Worm (Caenorhabditis elegans) whole organism, mixed stage, embryonic: ENCODE measurements around the gene C28A5.2.
A peak's percentile ranks its signal among the peaks of the same experiment; 100 is the strongest.

Experiments
- M03D4.4 ChIP-seq: sonication (generic microtip); optimal IDR thresholded peaks from 2 replicates; lab custom pipeline; 2017; ENCODE audit warnings: mild to moderate bottlenecking, missing genetic modification characterization, missing compliant biosample characterization
- bed-3 ChIP-seq: fragments of 200-800 bp; sonication (Bioruptor generic); optimal IDR thresholded peaks from 3 replicates; lab custom pipeline; 2018; ENCODE audit warnings: mild to moderate bottlenecking, missing genetic modification characterization, moderate library complexity, missing compliant biosample characterization
- ceh-43 ChIP-seq: fragments of 200-800 bp; sonication (Bioruptor generic); optimal IDR thresholded peaks from 2 replicates; lab custom pipeline; 2018; ENCODE audit warnings: mild to moderate bottlenecking, missing genetic modification characterization, moderate library complexity, missing compliant biosample characterization
- ces-1 ChIP-seq: fragments of 150-350 bp; optimal IDR thresholded peaks from 2 replicates; lab custom pipeline; 2014; ENCODE audit warnings: missing biosample characterization, missing genetic modification reagents, missing genetic modification characterization
- cnd-1 ChIP-seq: fragments of 200-800 bp; sonication (Bioruptor generic); optimal IDR thresholded peaks from 2 replicates; lab custom pipeline; 2018; ENCODE audit warnings: mild to moderate bottlenecking, missing genetic modification characterization, missing compliant biosample characterization
- drap-1 ChIP-seq: fragments of 200-800 bp; sonication (Bioruptor generic); optimal IDR thresholded peaks from 3 replicates; lab custom pipeline; 2018; ENCODE audit warnings: mild to moderate bottlenecking, missing genetic modification characterization, missing compliant biosample characterization
- elt-3 ChIP-seq: fragments of 150-350 bp; optimal IDR thresholded peaks from 2 replicates; lab custom pipeline; 2014; ENCODE audit warnings: missing biosample characterization, missing genetic modification characterization
- ham-2 ChIP-seq: fragments of 200-800 bp; sonication (Bioruptor generic); optimal IDR thresholded peaks from 2 replicates; lab custom pipeline; 2018; ENCODE audit warnings: mild to moderate bottlenecking, missing genetic modification characterization, missing compliant biosample characterization
- hlh-1 ChIP-seq: fragments of 150-350 bp; optimal IDR thresholded peaks from 2 replicates; lab custom pipeline; 2014; ENCODE audit warnings: missing biosample characterization, missing genetic modification reagents, missing genetic modification characterization
- lin-32 ChIP-seq: fragments of 200-800 bp; sonication (Bioruptor generic); optimal IDR thresholded peaks from 2 replicates; lab custom pipeline; 2018; ENCODE audit warnings: mild to moderate bottlenecking, missing genetic modification characterization, missing compliant biosample characterization
- lsy-2 ChIP-seq: fragments of 150-350 bp; optimal IDR thresholded peaks from 2 replicates; lab custom pipeline; 2014; ENCODE audit warnings: missing biosample characterization, missing genetic modification characterization
- mep-1 ChIP-seq: fragments of 150-350 bp; optimal IDR thresholded peaks from 2 replicates; lab custom pipeline; 2017; ENCODE audit warnings: missing biosample characterization, missing genetic modification reagents, missing genetic modification characterization, inconsistent platforms
- mls-2 ChIP-seq: sonication (generic microtip); optimal IDR thresholded peaks from 2 replicates; lab custom pipeline; 2016; ENCODE audit warnings: mild to moderate bottlenecking, missing genetic modification characterization, moderate library complexity, missing compliant biosample characterization
- nhr-12 ChIP-seq: fragments of 150-350 bp; optimal IDR thresholded peaks from 2 replicates; lab custom pipeline; 2014; ENCODE audit warnings: missing biosample characterization, missing genetic modification characterization
- nhr-2 ChIP-seq: fragments of 150-350 bp; optimal IDR thresholded peaks from 2 replicates; lab custom pipeline; 2014; ENCODE audit warnings: missing biosample characterization, missing genetic modification characterization
- nhr-237 ChIP-seq: fragments of 150-350 bp; optimal IDR thresholded peaks from 2 replicates; lab custom pipeline; 2014; ENCODE audit warnings: missing biosample characterization, missing genetic modification characterization
- nhr-28 ChIP-seq: fragments of 150-350 bp; optimal IDR thresholded peaks from 2 replicates; lab custom pipeline; 2014; ENCODE audit warnings: missing biosample characterization, missing genetic modification characterization
- nhr-76 ChIP-seq: sonication (generic microtip); optimal IDR thresholded peaks from 2 replicates; lab custom pipeline; 2017; ENCODE audit warnings: missing biosample characterization, missing genetic modification characterization
- pha-4 ChIP-seq: fragments of 150-350 bp; optimal IDR thresholded peaks from 2 replicates; lab custom pipeline; 2018; ENCODE audit warnings: missing biosample characterization, missing genetic modification reagents, missing genetic modification characterization
- sem-2 ChIP-seq: fragments of 200-800 bp; sonication (Bioruptor generic); optimal IDR thresholded peaks from 2 replicates; lab custom pipeline; 2018; ENCODE audit warnings: mild to moderate bottlenecking, missing genetic modification characterization, missing compliant biosample characterization
- snpc-4 ChIP-seq: fragments of 150-350 bp; optimal IDR thresholded peaks from 2 replicates; lab custom pipeline; 2014; ENCODE audit warnings: missing biosample characterization, missing genetic modification characterization
- sptf-1 ChIP-seq: sonication (generic microtip); optimal IDR thresholded peaks from 2 replicates; lab custom pipeline; 2017; ENCODE audit warnings: mild to moderate bottlenecking, missing genetic modification characterization, moderate library complexity, missing compliant biosample characterization
- tbx-8 ChIP-seq: fragments of 200-800 bp; sonication (Bioruptor generic); optimal IDR thresholded peaks from 2 replicates; lab custom pipeline; 2018; ENCODE audit warnings: mild to moderate bottlenecking, missing genetic modification characterization, moderate library complexity, missing compliant biosample characterization
- unc-120 ChIP-seq: sonication (generic microtip); optimal IDR thresholded peaks from 2 replicates; lab custom pipeline; 2017; ENCODE audit warnings: missing genetic modification characterization, missing compliant biosample characterization; ENCODE audit not compliant: poor library complexity, severe bottlenecking
- unc-62 ChIP-seq: fragments of 150-350 bp; optimal IDR thresholded peaks from 2 replicates; lab custom pipeline; 2014; ENCODE audit warnings: missing biosample characterization, missing genetic modification reagents, missing genetic modification characterization
- zip-8 ChIP-seq: fragments of 150-350 bp; optimal IDR thresholded peaks from 2 replicates; lab custom pipeline; 2014; ENCODE audit warnings: missing biosample characterization, missing genetic modification characterization
- ztf-11 ChIP-seq: fragments of 150-350 bp; optimal IDR thresholded peaks from 2 replicates; lab custom pipeline; 2014; ENCODE audit warnings: missing biosample characterization, missing genetic modification characterization

C28A5.2 gene

ce11 chrIII:4417956-4418355, 21.4 kb downstream of the C28A5.2 start, which contains the start of the genes R07E5.19 and pdcd-2:
Gene R07E5.19 (minus strand): TSS chrIII:4418056.
Gene pdcd-2 (minus strand): TSS chrIII:4418057.
- no peak for TF ChIP-seq elt-3
- no peak for TF ChIP-seq nhr-2
- no peak for TF ChIP-seq unc-120 (tag; lab: Kevin White, UChicago)
- TF ChIP-seq ztf-11 (tag; lab: Kevin White, UChicago) = no peak
- no peak for TF ChIP-seq hlh-1
- no peak for TF ChIP-seq drap-1
- TF ChIP-seq nhr-237 (tag; lab: Kevin White, UChicago) = no peak

- no peak for TF ChIP-seq lin-32
- TF ChIP-seq ham-2 = no peak
- TF ChIP-seq nhr-2 = no peak
Measured at ce11 chrIII:4415135-4415534, 24.2 kb downstream of the C28A5.2 start, which contains the start of gene R07E5.11. Gene R07E5.11 (minus strand): TSS chrIII:4415235.

ce11 chrIII:4414041-4414440, 25.3 kb downstream of the C28A5.2 start:
- peak; percentile 18 for TF ChIP-seq lsy-2
- peak; percentile 7 for TF ChIP-seq ham-2
- TF ChIP-seq M03D4.4 (tag; lab: Kevin White, UChicago) = peak; percentile 46
- TF ChIP-seq mls-2 (tag; lab: Kevin White, UChicago) = peak; percentile 20
- TF ChIP-seq cnd-1 (tag; lab: Kevin White, UChicago) = peak; percentile 62
- TF ChIP-seq sptf-1 (tag; lab: Kevin White, UChicago) = peak; percentile 61
- TF ChIP-seq ces-1 (GFP tag; lab: Kevin White, UChicago) = peak; percentile 12
- peak; percentile 30 for TF ChIP-seq bed-3 (GFP tag; lab: Kevin White, UChicago)
- TF ChIP-seq drap-1 = peak; percentile 64
- TF ChIP-seq unc-120 (tag; lab: Kevin White, UChicago) = peak; percentile 7
- peak; percentile 54 for TF ChIP-seq sem-2 (GFP tag; lab: Kevin White, UChicago)

- TF ChIP-seq pha-4 (no peak), sptf-1 (tag; lab: Kevin White, UChicago) (no peak), hlh-1 (no peak), zip-8 (tag; lab: Kevin White, UChicago) (no peak), nhr-76 (tag; lab: Kevin White, UChicago) (no peak), sem-2 (GFP tag; lab: Kevin White, UChicago) (no peak), nhr-2 (no peak)
Measured at ce11 chrIII:4413099-4413498, 26.2 kb downstream of the C28A5.2 start, which contains the start of gene mpc-1. Gene mpc-1 (plus strand): TSS chrIII:4413457.

ce11 chrIII:4412108-4413009, 27.0 kb downstream of the C28A5.2 start:
- no peak for TF ChIP-seq bed-3 (GFP tag; lab: Kevin White, UChicago)
- TF ChIP-seq ces-1 (GFP tag; lab: Kevin White, UChicago) = peak; percentile 8
- TF ChIP-seq, all 35 proteins: peak for 1

ce11 chrIII:4408251-4408650, 31.1 kb downstream of the C28A5.2 start, which contains the start of gene gpch-1:
Gene gpch-1 (plus strand): TSS chrIII:4408551.
- TF ChIP-seq hlh-1 (no peak), unc-120 (tag; lab: Kevin White, UChicago) (no peak), nhr-28 (tag; lab: Kevin White, UChicago) (no peak), M03D4.4 (tag; lab: Kevin White, UChicago) (no peak), nhr-12 (tag; lab: Kevin White, UChicago) (no peak), unc-62 (no peak), pha-4 (no peak), ceh-43 (no peak), snpc-4 (tag; lab: Kevin White, UChicago) (no peak), mep-1 (no peak), tbx-8 (GFP tag; lab: Kevin White, UChicago) (no peak), zip-8 (tag; lab: Kevin White, UChicago) (no peak), cnd-1 (tag; lab: Kevin White, UChicago) (no peak)
